Fruit fly (Drosophila melanogaster) whole organism, embryonic: ENCODE results near the gene Vps13D.

Experiments
- Ada2b ChIP-seq: fragments of 200-800 bp; sonication (Bioruptor generic); IDR thresholded peaks from 2 replicates; pipeline ENCODE4 v1.3.6; 2022; ENCODE audit warnings: missing biosample characterization, missing genetic modification characterization
- Asciz ChIP-seq: fragments of 200-800 bp; sonication (Bioruptor generic); optimal IDR thresholded peaks from 2 replicates; lab custom pipeline; 2017; ENCODE audit warnings: missing biosample characterization, mild to moderate bottlenecking, missing genetic modification characterization, missing genetic modification reagents
- CG10543 ChIP-seq: fragments of 200-800 bp; sonication (Bioruptor generic); optimal IDR thresholded peaks from 3 replicates; lab custom pipeline; 2017; ENCODE audit warnings: missing biosample characterization, mild to moderate bottlenecking, missing genetic modification characterization, moderate library complexity
- CG11695 ChIP-seq: fragments of 200-800 bp; sonication (Bioruptor generic); IDR thresholded peaks from 3 replicates; pipeline ENCODE4 v1.3.6; 2022; ENCODE audit warnings: missing biosample characterization, missing genetic modification characterization
- CG12071 ChIP-seq: fragments of 200-800 bp; sonication (Bioruptor generic); optimal IDR thresholded peaks from 3 replicates; lab custom pipeline; 2018; ENCODE audit warnings: missing biosample characterization, mild to moderate bottlenecking, missing genetic modification characterization
- CG13624 ChIP-seq: fragments of 200-800 bp; sonication (Bioruptor generic); optimal IDR thresholded peaks from 2 replicates; lab custom pipeline; 2016; ENCODE audit warnings: missing biosample characterization, missing genetic modification characterization
- CG13775 ChIP-seq: fragments of 200-800 bp; sonication (Bioruptor generic); optimal IDR thresholded peaks from 3 replicates; lab custom pipeline; 2017; ENCODE audit warnings: missing biosample characterization, mild to moderate bottlenecking, missing genetic modification characterization
- CG13894 ChIP-seq: fragments of 200-800 bp; sonication (Bioruptor generic); optimal IDR thresholded peaks from 3 replicates; lab custom pipeline; 2018; ENCODE audit warnings: missing biosample characterization, mild to moderate bottlenecking, missing genetic modification characterization, moderate library complexity
- CG1529 ChIP-seq: fragments of 200-800 bp; sonication (Bioruptor generic); optimal IDR thresholded peaks from 3 replicates; lab custom pipeline; 2018; ENCODE audit warnings: missing biosample characterization, missing genetic modification characterization
- CG15514 ChIP-seq: fragments of 200-800 bp; sonication (Bioruptor generic); optimal IDR thresholded peaks from 3 replicates; lab custom pipeline; 2017; ENCODE audit warnings: missing biosample characterization, missing genetic modification characterization, mild to moderate bottlenecking, moderate library complexity, missing genetic modification reagents
- CG17385 ChIP-seq: fragments of 200-800 bp; sonication (Bioruptor generic); optimal IDR thresholded peaks from 3 replicates; lab custom pipeline; 2018; ENCODE audit warnings: missing biosample characterization, mild to moderate bottlenecking, missing genetic modification characterization
- CG17568 ChIP-seq: fragments of 200-800 bp; sonication (Bioruptor generic); optimal IDR thresholded peaks from 2 replicates; lab custom pipeline; 2018; ENCODE audit warnings: missing biosample characterization, mild to moderate bottlenecking, missing genetic modification characterization, moderate library complexity
- CG1792 ChIP-seq: fragments of 200-800 bp; sonication (Bioruptor generic); optimal IDR thresholded peaks from 2 replicates; lab custom pipeline; 2016; ENCODE audit warnings: missing biosample characterization, missing genetic modification characterization
- CG18262 ChIP-seq: fragments of 200-800 bp; optimal IDR thresholded peaks from 3 replicates; lab custom pipeline; 2019; ENCODE audit warnings: missing biosample characterization, mild to moderate bottlenecking, missing genetic modification characterization, moderate library complexity
- CG30431 ChIP-seq: fragments of 200-800 bp; sonication (Bioruptor generic); optimal IDR thresholded peaks from 2 replicates; lab custom pipeline; 2017; ENCODE audit warnings: missing biosample characterization, missing genetic modification characterization
- CG3838 ChIP-seq: fragments of 200-800 bp; sonication (Bioruptor generic); optimal IDR thresholded peaks from 3 replicates; lab custom pipeline; 2016; ENCODE audit warnings: missing biosample characterization, missing genetic modification characterization
- CG4360 ChIP-seq: fragments of 200-800 bp; sonication (Bioruptor generic); IDR thresholded peaks from 2 replicates; pipeline ENCODE4 v1.3.6; 2022; ENCODE audit warnings: missing biosample characterization, missing genetic modification characterization
- CG5953 ChIP-seq: fragments of 200-800 bp; sonication (Bioruptor generic); IDR thresholded peaks from 2 replicates; pipeline ENCODE4 v1.3.6; 2022; ENCODE audit warnings: missing biosample characterization, missing genetic modification characterization
- CG6683 ChIP-seq: fragments of 200-800 bp; sonication (Bioruptor generic); optimal IDR thresholded peaks from 2 replicates; lab custom pipeline; 2017; ENCODE audit warnings: missing biosample characterization, mild to moderate bottlenecking, missing genetic modification characterization, missing genetic modification reagents
- CG6813 ChIP-seq: fragments of 200-800 bp; sonication (Bioruptor generic); optimal IDR thresholded peaks from 2 replicates; lab custom pipeline; 2017; ENCODE audit warnings: missing biosample characterization, missing genetic modification characterization, mild to moderate bottlenecking, moderate library complexity, missing genetic modification reagents
- CG7928 ChIP-seq: fragments of 200-800 bp; sonication (Bioruptor generic); optimal IDR thresholded peaks from 2 replicates; lab custom pipeline; 2017; ENCODE audit warnings: missing biosample characterization, mild to moderate bottlenecking, missing genetic modification characterization
- CHES-1-like ChIP-seq: fragments of 200-800 bp; sonication (Bioruptor generic); optimal IDR thresholded peaks from 2 replicates; lab custom pipeline; 2016; ENCODE audit warnings: missing biosample characterization, missing genetic modification characterization
- Camta ChIP-seq: fragments of 200-800 bp; sonication (Bioruptor generic); optimal IDR thresholded peaks from 2 replicates; lab custom pipeline; 2016; ENCODE audit warnings: missing biosample characterization, missing genetic modification characterization
- CoRest ChIP-seq: fragments of 200-800 bp; sonication (Bioruptor generic); optimal IDR thresholded peaks from 3 replicates; lab custom pipeline; 2018; ENCODE audit warnings: missing biosample characterization, mild to moderate bottlenecking, missing genetic modification characterization, moderate library complexity
- Ets65A ChIP-seq: fragments of 200-800 bp; sonication (Bioruptor generic); peaks from one replicate; lab custom pipeline; 2016; ENCODE audit warnings: missing biosample characterization, missing genetic modification characterization
- Fer1 ChIP-seq: fragments of 200-800 bp; sonication (Bioruptor generic); optimal IDR thresholded peaks from 2 replicates; lab custom pipeline; 2017; ENCODE audit warnings: missing biosample characterization, mild to moderate bottlenecking, missing genetic modification characterization
- HmgZ ChIP-seq: fragments of 200-800 bp; sonication (Bioruptor generic); optimal IDR thresholded peaks from 2 replicates; lab custom pipeline; 2018; ENCODE audit warnings: missing biosample characterization, mild to moderate bottlenecking, missing genetic modification characterization
- Kr ChIP-seq: fragments of 200-800 bp; sonication (Bioruptor generic); optimal IDR thresholded peaks from 2 replicates; lab custom pipeline; 2017; ENCODE audit warnings: missing biosample characterization, mild to moderate bottlenecking, missing genetic modification characterization
- Meics ChIP-seq: fragments of 200-800 bp; sonication (Bioruptor generic); optimal IDR thresholded peaks from 2 replicates; lab custom pipeline; 2017; ENCODE audit warnings: missing biosample characterization, mild to moderate bottlenecking, missing genetic modification characterization
- Myb ChIP-seq: fragments of 200-800 bp; sonication (Bioruptor generic); optimal IDR thresholded peaks from 2 replicates; lab custom pipeline; 2016; ENCODE audit warnings: missing biosample characterization, missing genetic modification characterization
- Rfx ChIP-seq: fragments of 200-800 bp; sonication (Bioruptor generic); IDR thresholded peaks from 2 replicates; pipeline ENCODE4 v1.3.6; 2022; ENCODE audit warnings: missing biosample characterization, missing genetic modification characterization
- Rx ChIP-seq: fragments of 200-800 bp; sonication (Bioruptor generic); IDR thresholded peaks from 2 replicates; pipeline ENCODE4 v1.3.6; 2022; ENCODE audit warnings: missing biosample characterization, missing genetic modification characterization
- Spps ChIP-seq: fragments of 200-800 bp; sonication (Bioruptor generic); optimal IDR thresholded peaks from 2 replicates; lab custom pipeline; 2018; ENCODE audit warnings: missing biosample characterization, mild to moderate bottlenecking, missing genetic modification characterization
- ap ChIP-seq: fragments of 200-800 bp; sonication (Bioruptor generic); IDR thresholded peaks from 2 replicates; pipeline ENCODE4 v1.3.6; 2022; ENCODE audit warnings: missing biosample characterization, missing genetic modification characterization
- br ChIP-seq: fragments of >200 bp; optimal IDR thresholded peaks from 2 replicates; lab custom pipeline; 2017
- crol ChIP-seq: fragments of 200-800 bp; sonication (Bioruptor generic); IDR thresholded peaks from 2 replicates; pipeline ENCODE4 v1.3.6; 2022; ENCODE audit warnings: missing biosample characterization, missing genetic modification characterization
- cwo ChIP-seq: fragments of 200-800 bp; sonication (Bioruptor generic); optimal IDR thresholded peaks from 3 replicates; lab custom pipeline; 2017; ENCODE audit warnings: missing biosample characterization, missing genetic modification characterization, mild to moderate bottlenecking, moderate library complexity, missing genetic modification reagents
- eve ChIP-seq, 2 experiments: fragments of >200 bp; optimal IDR thresholded peaks; 2 replicates each; lab custom pipeline; 2017; ENCODE audit warnings: missing biosample characterization in 2 of 2, missing genetic modification characterization in 2 of 2
- hkb ChIP-seq, 2 experiments: fragments of 200-800 bp in 1 of 2; fragments of >200 bp in 1 of 2; sonication (Bioruptor generic) in 1 of 2; IDR thresholded peaks in 1 of 2; optimal IDR thresholded peaks in 1 of 2; 2 replicates each; pipeline versions ENCODE4 v1.3.6 to Lab custom; 2017 to 2022; ENCODE audit warnings: missing biosample characterization in 1 of 2, missing genetic modification characterization in 1 of 2
- insv ChIP-seq, 2 experiments: fragments of 200-800 bp; sonication (Bioruptor generic); optimal IDR thresholded peaks; 3 replicates each; lab custom pipeline; 2016 to 2018; ENCODE audit warnings: missing biosample characterization in 2 of 2, missing genetic modification characterization in 2 of 2
- lilli ChIP-seq: fragments of 200-800 bp; sonication (Bioruptor generic); optimal IDR thresholded peaks from 3 replicates; lab custom pipeline; 2016; ENCODE audit warnings: missing biosample characterization, missing genetic modification characterization
- nau ChIP-seq: fragments of 200-800 bp; sonication (Bioruptor generic); optimal IDR thresholded peaks from 3 replicates; lab custom pipeline; 2017; ENCODE audit warnings: missing biosample characterization, mild to moderate bottlenecking, missing genetic modification characterization, missing genetic modification reagents
- nom ChIP-seq: fragments of 200-800 bp; sonication (Bioruptor generic); optimal IDR thresholded peaks from 2 replicates; lab custom pipeline; 2017; ENCODE audit warnings: missing biosample characterization, missing genetic modification characterization, mild to moderate bottlenecking, moderate library complexity, missing genetic modification reagents
- schlank ChIP-seq: fragments of 200-800 bp; sonication (Bioruptor generic); optimal IDR thresholded peaks from 2 replicates; lab custom pipeline; 2018; ENCODE audit warnings: missing biosample characterization, mild to moderate bottlenecking, missing genetic modification characterization
- sens ChIP-seq: fragments of 200-800 bp; sonication (Bioruptor generic); peaks from one replicate; lab custom pipeline; 2016; ENCODE audit warnings: missing biosample characterization, missing genetic modification characterization
- so ChIP-seq: fragments of 200-800 bp; sonication (Bioruptor generic); IDR thresholded peaks from 3 replicates; pipeline ENCODE4 v1.3.6; 2022; ENCODE audit warnings: missing biosample characterization, missing genetic modification characterization
- sug ChIP-seq: fragments of 200-800 bp; optimal IDR thresholded peaks from 2 replicates; lab custom pipeline; 2019; ENCODE audit warnings: missing biosample characterization, mild to moderate bottlenecking, missing genetic modification characterization, moderate library complexity
- trem ChIP-seq: fragments of 200-800 bp; optimal IDR thresholded peaks from 3 replicates; lab custom pipeline; 2019; ENCODE audit warnings: missing biosample characterization, mild to moderate bottlenecking, missing genetic modification characterization, moderate library complexity
- wek ChIP-seq: fragments of 200-800 bp; sonication (Bioruptor generic); optimal IDR thresholded peaks from 3 replicates; lab custom pipeline; 2018; ENCODE audit warnings: missing biosample characterization, mild to moderate bottlenecking, missing genetic modification characterization, moderate library complexity
- z ChIP-seq: fragments of 200-800 bp; sonication (Bioruptor generic); IDR thresholded peaks from 3 replicates; pipeline ENCODE4 v1.3.6; 2022; ENCODE audit warnings: missing biosample characterization, missing genetic modification characterization
- zen ChIP-seq: fragments of 200-800 bp; sonication (Bioruptor generic); optimal IDR thresholded peaks from 3 replicates; lab custom pipeline; 2018; ENCODE audit warnings: missing biosample characterization, mild to moderate bottlenecking, missing genetic modification characterization, moderate library complexity

The Vps13D gene

dm6 chr3L:12802443-12802865 is 47.6 kb downstream of the Vps13D start (continued):
- peak; percentile 28 for TF ChIP-seq CG10543 (GFP tag; lab: Kevin White, UChicago)
- TF ChIP-seq Myb (GFP tag; lab: Kevin White, UChicago), result no peak
- TF ChIP-seq nau, result peak; percentile 74
- TF ChIP-seq Rx (GFP tag; lab: Robert Waterston, UW), result no peak
- TF ChIP-seq CoRest (tag; lab: Kevin White, UChicago), result no peak
- no peak for TF ChIP-seq CG7928 (GFP tag; lab: Kevin White, UChicago)
- no peak for TF ChIP-seq zen (tag; lab: Kevin White, UChicago)
- peak; percentile 24 for TF ChIP-seq nom
- peak; percentile 55; the same call in 1 of the 2 replicates for TF ChIP-seq Rfx (GFP tag; lab: Robert Waterston, UW)
- TF ChIP-seq Ada2b (GFP tag; lab: Robert Waterston, UW), result peak; percentile 7; the same call in 1 of the 2 replicates
- TF ChIP-seq CG13775 (GFP tag; lab: Kevin White, UChicago), result no peak
- no peak for TF ChIP-seq CG18262 (tag; lab: Kevin White, UChicago)
- peak; percentile 52 for TF ChIP-seq CG13894
- TF ChIP-seq br (lab: Kevin White, UChicago), result no peak
- TF ChIP-seq HmgZ (tag; lab: Kevin White, UChicago), result no peak
- TF ChIP-seq lilli (GFP tag; lab: Kevin White, UChicago), result no peak
- no peak for TF ChIP-seq Ets65A
- TF ChIP-seq cwo, result no peak
- TF ChIP-seq Asciz, result peak; percentile 45
- TF ChIP-seq Fer1, result peak; percentile 24
- TF ChIP-seq eve (GFP tag; optimal IDR thresholded peaks at IDR 0.05; lab: Kevin White, UChicago), result no peak
- TF ChIP-seq CG30431 (GFP tag; lab: Kevin White, UChicago), result no peak
- TF ChIP-seq CG5953 (GFP tag; lab: Robert Waterston, UW), result no peak
- no peak for TF ChIP-seq z (GFP tag; lab: Robert Waterston, UW)
- TF ChIP-seq CG11695 (GFP tag; lab: Robert Waterston, UW), result no peak
- 0 out of 2 replicates have a peak, but pooled peaks have one; percentile 37 for TF ChIP-seq CG4360 (GFP tag; lab: Robert Waterston, UW)
- TF ChIP-seq schlank, result no peak
- peak; percentile 14 for TF ChIP-seq CG13624
- TF ChIP-seq CG1792 (GFP tag; lab: Kevin White, UChicago), result peak; percentile 0
- TF ChIP-seq CG6813 (GFP tag; lab: Kevin White, UChicago), result peak; percentile 16
- no peak for TF ChIP-seq hkb (optimal IDR thresholded peaks at IDR 0.05; lab: Kevin White, UChicago)
- TF ChIP-seq hkb (GFP tag; IDR thresholded peaks at IDR 0.05; lab: Robert Waterston, UW), result peak; percentile 12; the same call in 1 of the 2 replicates
- TF ChIP-seq Kr (GFP tag; lab: Kevin White, UChicago), result no peak
- TF ChIP-seq insv (GFP tag; optimal IDR thresholded peaks at IDR 0.05; lab: Kevin White, UChicago), result peak in 1 of 2 experiments; percentile 22
- TF ChIP-seq CHES-1-like, result peak; percentile 7
- peak; percentile 2 for TF ChIP-seq CG12071 (GFP tag; lab: Kevin White, UChicago)
- TF ChIP-seq Meics (GFP tag; lab: Kevin White, UChicago), result peak; percentile 29
- no peak for TF ChIP-seq CG3838 (GFP tag; lab: Kevin White, UChicago)
- TF ChIP-seq crol (GFP tag; lab: Robert Waterston, UW), result no peak
- no peak for TF ChIP-seq CG17385
- no peak for TF ChIP-seq ap
- peak; percentile 88 for TF ChIP-seq sens
- no peak for TF ChIP-seq Spps (tag; lab: Kevin White, UChicago)
- TF ChIP-seq Camta (GFP tag; lab: Kevin White, UChicago), result no peak
- TF ChIP-seq CG1529, result peak; percentile 6
- TF ChIP-seq sug (tag; lab: Kevin White, UChicago), result peak; percentile 28
- TF ChIP-seq CG6683, result no peak
- TF ChIP-seq wek, result no peak
- TF ChIP-seq so (GFP tag; lab: Robert Waterston, UW), result no peak
- TF ChIP-seq CG17568 (GFP tag; lab: Kevin White, UChicago), result peak; percentile 15
- peak; percentile 5 for TF ChIP-seq CG15514 (GFP tag; lab: Kevin White, UChicago)
- no peak for TF ChIP-seq trem (tag; lab: Kevin White, UChicago)
